Worm (Caenorhabditis elegans) whole organism, L3 larva: Measurements from ENCODE around the gene cest-31.

Experiments used
- aly-2 ChIP-seq: fragments of 150-350 bp; optimal IDR thresholded peaks from 2 replicates; lab custom pipeline; 2014; ENCODE audit warnings: missing biosample characterization, missing genetic modification characterization
- ceh-28 ChIP-seq: fragments of 150-350 bp; optimal IDR thresholded peaks from 2 replicates; lab custom pipeline; 2014; ENCODE audit warnings: missing biosample characterization, missing genetic modification reagents, missing genetic modification characterization
- lin-15B ChIP-seq: fragments of 150-350 bp; optimal IDR thresholded peaks from 2 replicates; lab custom pipeline; 2014; ENCODE audit warnings: missing biosample characterization, missing genetic modification characterization
- tbx-2 ChIP-seq: sonication (generic microtip); optimal IDR thresholded peaks from 2 replicates; lab custom pipeline; 2016; ENCODE audit warnings: mild to moderate bottlenecking, missing genetic modification characterization, missing compliant biosample characterization

- no peak for TF ChIP-seq ceh-28 (tag; lab: Kevin White, UChicago)
- TF ChIP-seq tbx-2, result peak; percentile 5
- no peak for TF ChIP-seq aly-2
- peak; percentile 52 for TF ChIP-seq lin-15B (tag; lab: Kevin White, UChicago)
Measured at ce11 chrV:6658765-6659164, 15.3 kb upstream of the cest-31 start.
